Worm (Caenorhabditis elegans): ENCODE data around the gene grl-17.

DNA sequence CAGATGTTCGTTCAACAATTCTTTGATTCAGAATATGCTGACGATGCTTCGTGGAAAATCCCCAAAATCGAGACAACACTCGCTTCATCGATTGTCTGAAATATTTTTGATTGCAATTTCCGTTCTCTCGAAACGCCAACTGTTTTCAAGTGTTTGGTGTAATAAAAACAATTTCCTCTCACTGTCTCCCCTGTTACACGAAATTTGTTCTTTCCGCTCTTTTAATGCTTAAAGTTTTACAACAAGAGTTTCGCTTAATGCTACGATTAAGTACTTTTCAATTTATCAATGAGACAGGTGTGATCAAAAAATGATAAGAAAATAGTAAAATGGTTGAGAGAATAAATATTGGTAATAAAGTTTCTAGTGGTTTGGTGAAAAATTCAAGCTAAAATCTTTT lies 7.4 kb downstream of the grl-17 start, which contains the start of gene C56A3.6:
- no peak for TF ChIP-seq F13C5.2 (tag; optimal IDR thresholded peaks at IDR 0.05)
- TF ChIP-seq ama-1 (optimal IDR thresholded peaks at IDR 0.05): no peak
- no peak for TF ChIP-seq hmg-4 (GFP tag; optimal IDR thresholded peaks at IDR 0.05)
- no peak for TF ChIP-seq tbx-11 (GFP tag; IDR thresholded peaks at IDR 0.05)
- TF ChIP-seq hmbx-1 (tag; optimal IDR thresholded peaks at IDR 0.05): no peak
